Fruit fly (Drosophila melanogaster): Measurements from ENCODE around the gene ND-15.

Gene ND-15

DNA sequence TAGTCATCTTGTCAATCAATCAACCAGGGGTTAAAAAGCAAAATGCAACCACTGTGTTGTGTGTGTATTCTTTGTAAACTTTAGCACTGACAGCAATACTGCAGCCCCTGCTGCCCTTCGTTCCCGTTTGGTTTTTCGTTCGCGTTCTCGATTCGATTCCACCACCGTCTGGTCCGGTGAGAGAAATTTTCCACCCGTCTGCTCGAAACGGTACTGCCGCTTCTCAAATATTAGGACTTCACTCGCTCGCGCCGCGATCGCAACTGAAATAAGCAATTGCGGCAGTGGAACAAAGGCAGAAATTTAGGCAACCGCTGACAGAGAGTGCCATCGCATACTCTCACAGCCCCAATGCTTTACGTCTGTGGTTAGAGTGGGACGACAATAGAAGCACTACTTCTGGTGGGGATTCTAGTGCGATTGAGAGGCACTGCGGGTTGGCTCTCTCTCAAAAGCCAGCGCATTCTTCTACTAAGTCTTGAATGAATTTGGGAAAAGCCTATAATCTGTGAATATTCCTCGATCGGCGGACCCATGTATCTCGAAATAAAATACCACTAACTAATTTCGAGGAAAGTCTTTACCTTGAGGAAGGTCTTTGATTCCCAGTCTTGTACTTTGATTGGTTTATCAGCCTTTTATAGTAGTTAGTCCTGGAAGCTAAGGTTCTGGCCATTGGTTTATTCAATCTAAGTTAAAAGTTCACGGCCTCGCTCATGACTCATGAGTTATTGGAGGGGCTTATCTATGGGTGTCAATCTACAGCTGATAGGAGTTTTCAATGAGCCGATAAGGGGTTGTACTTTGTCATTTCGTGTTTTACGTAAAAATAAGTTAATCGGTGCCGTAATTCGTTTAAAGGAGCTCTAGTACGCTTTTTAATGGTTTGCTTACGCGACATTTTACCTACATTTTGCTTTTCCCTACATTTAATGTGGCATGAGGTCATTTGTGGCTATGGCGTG, 14.7 kb downstream of the ND-15 start (continued):
- TF ChIP-seq CG7963 (GFP tag; IDR thresholded peaks at IDR 0.05; ENCODE audit: partially characterized antibody) (0 out of 3 replicates have a peak, but pooled peaks have one; percentile 36), nerfin-1 (tag; optimal IDR thresholded peaks at IDR 0.05) (peak; percentile 67), nom (GFP tag; optimal IDR thresholded peaks at IDR 0.05) (peak; percentile 80), Deaf1 (tag; optimal IDR thresholded peaks at IDR 0.05) (peak; percentile 74), CG31388 (GFP tag; optimal IDR thresholded peaks at IDR 0.05) (no peak), tgo (GFP tag; IDR thresholded peaks at IDR 0.05) (no peak), sd (tag; optimal IDR thresholded peaks at IDR 0.05) (peak; percentile 96), stwl (tag; optimal IDR thresholded peaks at IDR 0.05) (peak; percentile 36), CG13775 (GFP tag; optimal IDR thresholded peaks at IDR 0.05) (no peak), CG1832 (GFP tag; optimal IDR thresholded peaks at IDR 0.05) (peak; percentile 79), ase (GFP tag; IDR thresholded peaks at IDR 0.05) (no peak), CG1529 (GFP tag; optimal IDR thresholded peaks at IDR 0.05) (no peak), CG8388 (GFP tag; optimal IDR thresholded peaks at IDR 0.05) (no peak), CG3163 (GFP tag; optimal IDR thresholded peaks at IDR 0.05) (no peak), onecut (GFP tag; IDR thresholded peaks at IDR 0.05) (peak; percentile 25), inv (GFP tag; IDR thresholded peaks at IDR 0.05; ENCODE audit: partially characterized antibody) (no peak), CG12236 (GFP tag; optimal IDR thresholded peaks at IDR 0.05) (no peak), B-H1 (GFP tag; IDR thresholded peaks at IDR 0.05) (no peak; the same call in 2 of the 3 replicates), lmd (GFP tag; IDR thresholded peaks at IDR 0.05) (no peak), tup (GFP tag; optimal IDR thresholded peaks at IDR 0.05) (no peak), sens (GFP tag) (peak; percentile 78), CG1792 (GFP tag; optimal IDR thresholded peaks at IDR 0.05) (no peak), CG12219 (GFP tag; optimal IDR thresholded peaks at IDR 0.05) (no peak), CG32772 (GFP tag; IDR thresholded peaks at IDR 0.05) (no peak), CG6654 (GFP tag; optimal IDR thresholded peaks at IDR 0.05) (no peak), B-H2 (GFP tag; optimal IDR thresholded peaks at IDR 0.05) (peak; percentile 65), ab (GFP tag; optimal IDR thresholded peaks at IDR 0.05) (no peak), gce (GFP tag; IDR thresholded peaks at IDR 0.05) (peak; percentile 31; the same call in 2 of the 3 replicates), Lim3 (GFP tag; IDR thresholded peaks at IDR 0.05) (no peak), CG13624 (GFP tag; optimal IDR thresholded peaks at IDR 0.05) (no peak), schlank (tag; optimal IDR thresholded peaks at IDR 0.05) (no peak), CG10431 (GFP tag; optimal IDR thresholded peaks at IDR 0.05) (peak; percentile 39), CG17912 (GFP tag; optimal IDR thresholded peaks at IDR 0.05) (no peak), Optix (GFP tag; IDR thresholded peaks at IDR 0.05) (0 out of 3 replicates have a peak, but pooled peaks have one; percentile 15), CG7987 (GFP tag; optimal IDR thresholded peaks at IDR 0.05) (peak; percentile 68), Jarid2 (GFP tag; optimal IDR thresholded peaks at IDR 0.05) (peak; percentile 97), ara (GFP tag; IDR thresholded peaks at IDR 0.05) (0 out of 2 replicates have a peak, but pooled peaks have one; percentile 14), CG8359 (GFP tag; optimal IDR thresholded peaks at IDR 0.05; ENCODE audit: borderline replicate concordance) (no peak), grau (tag; optimal IDR thresholded peaks at IDR 0.05) (peak; percentile 35), CG3281 (GFP tag; optimal IDR thresholded peaks at IDR 0.05) (peak; percentile 54), Meics (GFP tag; optimal IDR thresholded peaks at IDR 0.05) (peak; percentile 39), Hr39 (optimal IDR thresholded peaks at IDR 0.05) (no peak), grn (GFP tag; optimal IDR thresholded peaks at IDR 0.05) (peak; percentile 90), CG11085 (GFP tag; IDR thresholded peaks at IDR 0.05) (no peak), CG15269 (tag; optimal IDR thresholded peaks at IDR 0.05) (peak; percentile 18), Hr51 (GFP tag; optimal IDR thresholded peaks at IDR 0.05) (no peak), CG12391 (tag; optimal IDR thresholded peaks at IDR 0.05) (peak; percentile 29), CG31365 (tag; optimal IDR thresholded peaks at IDR 0.05) (peak; percentile 66)
